Worm (Caenorhabditis elegans) whole organism, L1 larva: ENCODE data around the gene ZC250.5.

Experiments
- egl-13 ChIP-seq: sonication (generic microtip); optimal IDR thresholded peaks from 2 replicates; lab custom pipeline; 2016; ENCODE audit warnings: missing genotype, missing genetic modification reagents, missing genetic modification characterization, missing compliant biosample characterization
- nhr-237 ChIP-seq: fragments of 150-350 bp; optimal IDR thresholded peaks from 2 replicates; lab custom pipeline; 2014; ENCODE audit warnings: missing biosample characterization, missing genetic modification characterization
- nhr-71 ChIP-seq: sonication (generic microtip); optimal IDR thresholded peaks from 2 replicates; lab custom pipeline; 2016; ENCODE audit warnings: mild to moderate bottlenecking, missing genetic modification characterization, moderate library complexity, missing compliant biosample characterization
- snpc-4 ChIP-seq: fragments of 150-350 bp; optimal IDR thresholded peaks from 2 replicates; lab custom pipeline; 2014; ENCODE audit warnings: missing biosample characterization, missing genetic modification characterization
- sup-37 ChIP-seq: fragments of 200-800 bp; sonication (Bioruptor generic); optimal IDR thresholded peaks from 2 replicates; lab custom pipeline; 2018; ENCODE audit warnings: mild to moderate bottlenecking, missing genetic modification characterization, missing compliant biosample characterization

DNA sequence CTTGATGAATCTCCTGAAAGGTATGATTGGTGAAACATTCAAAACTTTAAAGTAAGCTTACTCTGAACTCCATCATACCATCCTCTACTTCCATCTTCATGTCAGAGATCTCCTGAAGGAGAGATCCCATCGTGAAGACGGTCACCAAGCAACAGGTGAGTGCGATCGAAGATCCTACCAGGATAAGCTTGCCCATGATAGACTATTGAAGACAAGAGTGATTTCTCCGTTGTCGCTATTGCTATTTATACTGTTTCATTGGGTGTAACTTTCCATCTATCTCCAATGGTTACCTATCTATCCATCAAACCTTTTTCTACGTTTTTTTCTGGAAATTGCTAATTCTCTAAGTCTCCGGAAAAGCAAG lies 31.0 kb downstream of the ZC250.5 start, which contains the start of gene col-140:
- no peak for TF ChIP-seq nhr-71 (tag; lab: Kevin White, UChicago)
- TF ChIP-seq nhr-237 (tag; lab: Kevin White, UChicago) = no peak
- TF ChIP-seq snpc-4 (tag; lab: Kevin White, UChicago) = no peak
- no peak for TF ChIP-seq egl-13 (tag; lab: Kevin White, UChicago)
- no peak for TF ChIP-seq sup-37 (GFP tag; lab: Kevin White, UChicago)
